Worm (Caenorhabditis elegans) whole organism, young adult: ENCODE data around the gene F13H10.5.

Source experiments
- B0261.1 ChIP-seq: sonication (generic microtip); optimal IDR thresholded peaks from 2 replicates; lab custom pipeline; 2016; ENCODE audit warnings: mild to moderate bottlenecking, missing genetic modification characterization, moderate library complexity, missing compliant biosample characterization
- F22D6.2 ChIP-seq: sonication (generic microtip); optimal IDR thresholded peaks from 2 replicates; lab custom pipeline; 2016; ENCODE audit warnings: mild to moderate bottlenecking, missing genetic modification characterization, missing compliant biosample characterization
- F39B2.1 ChIP-seq: fragments of 200-800 bp; sonication (Bioruptor generic); IDR thresholded peaks from 2 replicates; pipeline ENCODE4 v1.3.6; 2022; ENCODE audit warnings: missing genetic modification reagents, missing genetic modification characterization, missing compliant biosample characterization
- ama-1 ChIP-seq, 3 experiments: fragments of 150-350 bp in 1 of 3; sonication (generic microtip) in 2 of 3; optimal IDR thresholded peaks; 2 replicates each; lab custom pipeline; 2014 to 2018; ENCODE audit warnings: missing biosample characterization in 2 of 3, missing genetic modification characterization in 2 of 3, missing genetic modification reagents in 2 of 3
- attf-6 ChIP-seq: fragments of 200-800 bp; sonication (Bioruptor generic); IDR thresholded peaks from 2 replicates; pipeline ENCODE4 v1.3.6; 2022; ENCODE audit warnings: missing genetic modification reagents, missing genetic modification characterization, missing compliant biosample characterization
- cebp-1 ChIP-seq, 2 experiments: fragments of 200-800 bp in 1 of 2; sonication (Bioruptor generic) in 1 of 2; sonication (generic microtip) in 1 of 2; IDR thresholded peaks in 1 of 2; optimal IDR thresholded peaks in 1 of 2; 2 replicates each; pipeline versions ENCODE4 v1.3.6 to Lab custom; 2017 to 2022; ENCODE audit warnings: missing compliant biosample characterization in 2 of 2, missing genetic modification characterization in 2 of 2, mild to moderate bottlenecking in 1 of 2, missing genetic modification reagents in 1 of 2, moderate library complexity in 1 of 2
- hrde-1 ChIP-seq: sonication (generic microtip); optimal IDR thresholded peaks from 2 replicates; lab custom pipeline; 2016; ENCODE audit warnings: missing genetic modification characterization, mild to moderate bottlenecking, missing compliant biosample characterization, moderate library complexity, missing genotype, missing genetic modification reagents, borderline replicate concordance
- lin-54 ChIP-seq: fragments of 200-800 bp; sonication (Bioruptor generic); optimal IDR thresholded peaks from 2 replicates; lab custom pipeline; 2018; ENCODE audit warnings: mild to moderate bottlenecking, missing genetic modification characterization, missing compliant biosample characterization
- madf-8 ChIP-seq: fragments of 200-800 bp; sonication (Bioruptor generic); conservative IDR thresholded peaks from 2 replicates; pipeline ENCODE4 v1.3.6; 2022; ENCODE audit warnings: missing genetic modification reagents, missing genetic modification characterization, missing compliant biosample characterization
- nfya-1 ChIP-seq: sonication (generic microtip); optimal IDR thresholded peaks from 2 replicates; lab custom pipeline; 2017; ENCODE audit warnings: antibody characterized with exemption, missing compliant biosample characterization, missing genetic modification characterization, borderline replicate concordance; ENCODE audit not compliant: insufficient read depth
- repo-1 ChIP-seq: sonication (generic microtip); optimal IDR thresholded peaks from 2 replicates; lab custom pipeline; 2017; ENCODE audit warnings: mild to moderate bottlenecking, missing genetic modification characterization, missing compliant biosample characterization
- sea-2 ChIP-seq: fragments of 200-800 bp; sonication (Bioruptor generic); IDR thresholded peaks from 2 replicates; pipeline ENCODE4 v1.3.6; 2022; ENCODE audit warnings: missing genetic modification characterization, missing compliant biosample characterization
- unc-130 ChIP-seq: sonication (generic microtip); optimal IDR thresholded peaks from 2 replicates; lab custom pipeline; 2016; ENCODE audit warnings: missing genetic modification reagents, missing genetic modification characterization, missing compliant biosample characterization
- unc-62 ChIP-seq: fragments of 150-350 bp; optimal IDR thresholded peaks from 2 replicates; lab custom pipeline; 2014; ENCODE audit warnings: missing biosample characterization, missing genetic modification reagents, missing genetic modification characterization

ce11 chrIV:11006383-11006782, 15.6 kb downstream of the F13H10.5 start:
- no peak for TF ChIP-seq nfya-1 (tag; lab: Kevin White, UChicago)
- no peak for TF ChIP-seq ama-1 (optimal IDR thresholded peaks at IDR 0.05; lab: Kevin White, UChicago)
- TF ChIP-seq ama-1 (GFP tag; optimal IDR thresholded peaks at IDR 0.05; lab: Kevin White, UChicago) = no peak
- TF ChIP-seq F39B2.1 (GFP tag; lab: Robert Waterston, UW) = no peak
- no peak for TF ChIP-seq hrde-1 (tag; lab: Kevin White, UChicago)
- TF ChIP-seq B0261.1 (tag; lab: Kevin White, UChicago) = no peak
- no peak for TF ChIP-seq attf-6 (GFP tag; lab: Robert Waterston, UW)
- TF ChIP-seq F22D6.2 (tag; lab: Kevin White, UChicago) = no peak
- TF ChIP-seq unc-130 (GFP tag; lab: Kevin White, UChicago) = no peak
- TF ChIP-seq madf-8 (GFP tag; lab: Robert Waterston, UW) = no peak
- no peak for TF ChIP-seq unc-62 (GFP tag; lab: Kevin White, UChicago)
- no peak for TF ChIP-seq repo-1 (tag; lab: Kevin White, UChicago)
- TF ChIP-seq lin-54 (GFP tag; lab: Kevin White, UChicago) = no peak
- peak; percentile 76 for TF ChIP-seq cebp-1 (GFP tag; IDR thresholded peaks at IDR 0.05; lab: Robert Waterston, UW)
- peak; percentile 94 for TF ChIP-seq cebp-1 (tag; optimal IDR thresholded peaks at IDR 0.05; lab: Kevin White, UChicago)
- TF ChIP-seq sea-2 (GFP tag; lab: Robert Waterston, UW) = no peak
